Worm (Caenorhabditis elegans): Measurements from ENCODE around the gene B0334.13.

B0334.13 gene

ce11 chrII:11536505-11536904 lies 48.4 kb downstream of the B0334.13 start (continued):
- TF ChIP-seq lir-1 (GFP tag; conservative IDR thresholded peaks at IDR 0.05) = no peak
- TF ChIP-seq ztf-6 (GFP tag; IDR thresholded peaks at IDR 0.05) = no peak
- TF ChIP-seq B0261.1 (tag; optimal IDR thresholded peaks at IDR 0.05) = no peak
- TF ChIP-seq F37B4.10 (GFP tag; IDR thresholded peaks at IDR 0.05) = no peak
- TF ChIP-seq nhr-80 (tag; optimal IDR thresholded peaks at IDR 0.05) = no peak
- no peak for TF ChIP-seq B0336.3 (GFP tag; IDR thresholded peaks at IDR 0.05)
- TF ChIP-seq lag-1 (GFP tag; IDR thresholded peaks at IDR 0.05) = no peak

ce11 chrII:11537115-11537514 lies 49.0 kb downstream of the B0334.13 start:
- TF ChIP-seq ztf-3 (GFP tag; optimal IDR thresholded peaks at IDR 0.05) (no peak), cebp-2 (GFP tag; IDR thresholded peaks at IDR 0.05) (no peak), him-1 (tag; optimal IDR thresholded peaks at IDR 0.05) (peak; percentile 30), T07F8.4 (tag; optimal IDR thresholded peaks at IDR 0.05) (no peak), bed-1 (GFP tag; IDR thresholded peaks at IDR 0.05) (no peak), nhr-27 (tag; optimal IDR thresholded peaks at IDR 0.05) (no peak), gei-17 (GFP tag; optimal IDR thresholded peaks at IDR 0.05) (no peak), ceh-40 (GFP tag; IDR thresholded peaks at IDR 0.05) (no peak), ets-4 (GFP tag; optimal IDR thresholded peaks at IDR 0.05) (no peak), T26A5.8 (tag; optimal IDR thresholded peaks at IDR 0.05) (no peak), F57C9.4 (tag; optimal IDR thresholded peaks at IDR 0.05) (no peak), D2030.7 (GFP tag; IDR thresholded peaks at IDR 0.05) (peak; percentile 95), K12H6.12 (tag; optimal IDR thresholded peaks at IDR 0.05) (no peak), hmg-20 (GFP tag; IDR thresholded peaks at IDR 0.05) (no peak), lin-40 (tag; optimal IDR thresholded peaks at IDR 0.05) (no peak), Y53F4B.3 (GFP tag; IDR thresholded peaks at IDR 0.05) (no peak), efl-1 (GFP tag; optimal IDR thresholded peaks at IDR 0.05) (peak; percentile 97), atf-7 (tag; optimal IDR thresholded peaks at IDR 0.05) (no peak), die-1 (tag; optimal IDR thresholded peaks at IDR 0.05) (no peak), lsy-27 (tag; optimal IDR thresholded peaks at IDR 0.05; ENCODE audit: borderline replicate concordance, insufficient read depth) (no peak), nhr-80 (tag; optimal IDR thresholded peaks at IDR 0.05) (no peak), xnd-1 (tag; optimal IDR thresholded peaks at IDR 0.05) (peak; percentile 95), snpc-1.3 (tag; optimal IDR thresholded peaks at IDR 0.05; ENCODE audit: insufficient read depth) (no peak), ceh-100 (GFP tag; IDR thresholded peaks at IDR 0.05) (peak; percentile 84), mel-28 (tag; optimal IDR thresholded peaks at IDR 0.05; ENCODE audit: borderline replicate concordance) (no peak), Y67H2A.10 (GFP tag; conservative IDR thresholded peaks at IDR 0.05) (no peak), unc-62 (GFP tag; optimal IDR thresholded peaks at IDR 0.05) (no peak), akir-1 (GFP tag; optimal IDR thresholded peaks at IDR 0.05) (no peak), egrh-3 (GFP tag; IDR thresholded peaks at IDR 0.05) (peak; percentile 82), ceh-27 (GFP tag; optimal IDR thresholded peaks at IDR 0.05) (peak; percentile 6), tbx-9 (tag; optimal IDR thresholded peaks at IDR 0.05; ENCODE audit: borderline replicate concordance) (no peak), zim-3 (tag; optimal IDR thresholded peaks at IDR 0.05) (no peak), lin-35 (GFP tag; optimal IDR thresholded peaks at IDR 0.05) (peak in 2 of 3 experiments; percentile 38 to 44), Y95B8A.8 (GFP tag; IDR thresholded peaks at IDR 0.05) (peak; percentile 81; the same call in 1 of the 2 replicates), ztf-6 (GFP tag; IDR thresholded peaks at IDR 0.05) (no peak), fkh-3 (tag; optimal IDR thresholded peaks at IDR 0.05) (no peak), let-607 (tag; optimal IDR thresholded peaks at IDR 0.05) (no peak), C17E4.6 (GFP tag; IDR thresholded peaks at IDR 0.05) (peak; percentile 78), aptf-3 (GFP tag; IDR thresholded peaks at IDR 0.05) (no peak), F22D6.2 (tag; optimal IDR thresholded peaks at IDR 0.05) (no peak), F39B2.1 (GFP tag; IDR thresholded peaks at IDR 0.05) (no peak), nfya-2 (GFP tag; IDR thresholded peaks at IDR 0.05) (no peak)
